Worm (Caenorhabditis elegans) whole organism, L4/young adult: ENCODE data around the gene srh-252.

ENCODE experiments used
- W03F9.2 ChIP-seq: fragments of 150-350 bp; optimal IDR thresholded peaks from 2 replicates; lab custom pipeline; 2014; ENCODE audit warnings: missing biosample characterization, missing genetic modification characterization
- dao-5 ChIP-seq: sonication (generic microtip); optimal IDR thresholded peaks from 2 replicates; lab custom pipeline; 2016; ENCODE audit warnings: missing genotype, missing genetic modification characterization, moderate library complexity, missing compliant biosample characterization
- him-1 ChIP-seq: sonication (generic microtip); optimal IDR thresholded peaks from 2 replicates; lab custom pipeline; 2016; ENCODE audit warnings: missing genotype, missing genetic modification reagents, missing genetic modification characterization, missing compliant biosample characterization

DNA sequence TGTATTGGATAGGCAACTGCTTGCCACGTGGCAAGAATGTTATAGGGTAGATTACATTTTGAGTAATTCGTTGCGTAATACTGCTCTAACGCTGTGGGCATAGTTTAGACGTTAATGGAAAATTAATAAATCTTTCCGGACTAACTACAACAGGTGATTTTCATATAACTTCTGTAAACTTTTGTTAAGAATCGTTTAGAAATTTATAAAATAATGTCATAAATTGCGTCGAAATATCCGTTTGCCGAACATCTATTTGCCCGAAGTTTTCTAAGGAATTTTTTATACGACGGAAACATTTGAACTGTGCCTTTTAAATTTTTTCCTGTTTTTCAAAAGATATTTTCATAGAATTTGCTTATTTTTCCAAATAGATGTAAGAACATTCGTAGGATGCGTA lies 2.9 kb upstream of the srh-252 start, which contains the start of gene srh-112:
- TF ChIP-seq him-1 (tag; lab: Kevin White, UChicago), result no peak
- TF ChIP-seq W03F9.2, result no peak
- no peak for TF ChIP-seq dao-5 (tag; lab: Kevin White, UChicago)
